Fruit fly (Drosophila melanogaster): Measurements from ENCODE around the gene CG9698.

- TF ChIP-seq D1 (tag; optimal IDR thresholded peaks at IDR 0.05) = no peak
- TF ChIP-seq CG9948 (tag; optimal IDR thresholded peaks at IDR 0.05) = no peak
- TF ChIP-seq CG15710 (tag; optimal IDR thresholded peaks at IDR 0.05) = no peak
Observed at dm6 chr3R:30501174-30501573, 13.4 kb upstream of the CG9698 start.

All from whole organism, pupa.